Worm (Caenorhabditis elegans) whole organism, L3 larva: ENCODE data around the gene C52B9.8.

Source experiments
- R02D3.7 ChIP-seq: fragments of 150-350 bp; optimal IDR thresholded peaks from 2 replicates; lab custom pipeline; 2014; ENCODE audit warnings: missing biosample characterization, missing genetic modification characterization
- ZK546.5 ChIP-seq: sonication (generic microtip); optimal IDR thresholded peaks from 2 replicates; lab custom pipeline; 2017; ENCODE audit warnings: missing biosample characterization, missing genetic modification characterization
- aly-2 ChIP-seq: fragments of 150-350 bp; optimal IDR thresholded peaks from 2 replicates; lab custom pipeline; 2014; ENCODE audit warnings: missing biosample characterization, missing genetic modification characterization
- ama-1 ChIP-seq: fragments of 150-350 bp; optimal IDR thresholded peaks from 2 replicates; lab custom pipeline; 2018
- ceh-16 ChIP-seq: sonication (generic microtip); optimal IDR thresholded peaks from 2 replicates; lab custom pipeline; 2017; ENCODE audit warnings: missing biosample characterization, missing genetic modification characterization
- ceh-28 ChIP-seq: fragments of 150-350 bp; optimal IDR thresholded peaks from 2 replicates; lab custom pipeline; 2014; ENCODE audit warnings: missing biosample characterization, missing genetic modification reagents, missing genetic modification characterization
- ceh-82 ChIP-seq: fragments of 150-350 bp; optimal IDR thresholded peaks from 2 replicates; lab custom pipeline; 2014; ENCODE audit warnings: missing biosample characterization, missing genetic modification characterization
- ceh-9 ChIP-seq: sonication (generic microtip); optimal IDR thresholded peaks from 2 replicates; lab custom pipeline; 2018; ENCODE audit warnings: missing biosample characterization, missing genetic modification characterization
- daf-12 ChIP-seq: fragments of 150-350 bp; optimal IDR thresholded peaks from 2 replicates; lab custom pipeline; 2014; ENCODE audit warnings: missing biosample characterization, missing genetic modification reagents, missing genetic modification characterization
- egl-27 ChIP-seq: sonication (generic microtip); optimal IDR thresholded peaks from 4 replicates; lab custom pipeline; 2017; ENCODE audit warnings: missing biosample characterization, missing genetic modification reagents, missing genetic modification characterization
- egl-5 ChIP-seq: fragments of 150-350 bp; optimal IDR thresholded peaks from 2 replicates; lab custom pipeline; 2017; ENCODE audit warnings: missing biosample characterization, missing genetic modification reagents, missing genetic modification characterization, inconsistent platforms
- elt-1 ChIP-seq: fragments of 150-350 bp; optimal IDR thresholded peaks from 2 replicates; lab custom pipeline; 2014; ENCODE audit warnings: missing biosample characterization, missing genetic modification characterization
- elt-2 ChIP-seq: sonication (generic microtip); optimal IDR thresholded peaks from 2 replicates; lab custom pipeline; 2016; ENCODE audit warnings: missing genetic modification reagents, mild to moderate bottlenecking, missing genetic modification characterization, missing compliant biosample characterization
- elt-3 ChIP-seq, 3 experiments: fragments of 150-350 bp in 1 of 3; sonication (generic microtip) in 2 of 3; optimal IDR thresholded peaks; 2 replicates in 2 of 3; 4 replicates in 1 of 3; lab custom pipeline; 2014 to 2017; ENCODE audit warnings: missing biosample characterization in 3 of 3, missing genetic modification characterization in 3 of 3
- fkh-10 ChIP-seq: sonication (generic microtip); optimal IDR thresholded peaks from 2 replicates; lab custom pipeline; 2017; ENCODE audit warnings: missing biosample characterization, missing genetic modification reagents, missing genetic modification characterization
- fkh-2 ChIP-seq: fragments of 150-350 bp; optimal IDR thresholded peaks from 2 replicates; lab custom pipeline; 2014; ENCODE audit warnings: missing biosample characterization, missing genetic modification reagents, missing genetic modification characterization
- hmg-11 ChIP-seq: sonication (generic microtip); optimal IDR thresholded peaks from 2 replicates; lab custom pipeline; 2016; ENCODE audit warnings: missing genetic modification characterization, missing compliant biosample characterization
- jun-1 ChIP-seq: fragments of 150-350 bp; optimal IDR thresholded peaks from 2 replicates; lab custom pipeline; 2014; ENCODE audit warnings: missing biosample characterization, missing genetic modification reagents, missing genetic modification characterization
- lin-39 ChIP-seq: fragments of 150-350 bp; optimal IDR thresholded peaks from 2 replicates; lab custom pipeline; 2018; ENCODE audit warnings: missing biosample characterization, missing genetic modification reagents, missing genetic modification characterization
- lsy-12 ChIP-seq: sonication (generic microtip); optimal IDR thresholded peaks from 2 replicates; lab custom pipeline; 2016; ENCODE audit warnings: mild to moderate bottlenecking, missing genetic modification characterization, missing compliant biosample characterization
- mdl-1 ChIP-seq: fragments of 150-350 bp; optimal IDR thresholded peaks from 2 replicates; lab custom pipeline; 2014; ENCODE audit warnings: missing biosample characterization, missing genetic modification characterization
- mml-1 ChIP-seq: fragments of 150-350 bp; sonication (generic microtip); optimal IDR thresholded peaks from 3 replicates; lab custom pipeline; 2014; ENCODE audit warnings: missing biosample characterization, missing genetic modification characterization
- nhr-11 ChIP-seq: fragments of 150-350 bp; optimal IDR thresholded peaks from 2 replicates; lab custom pipeline; 2014; ENCODE audit warnings: missing biosample characterization, missing genetic modification characterization
- nhr-12 ChIP-seq: fragments of 150-350 bp; optimal IDR thresholded peaks from 2 replicates; lab custom pipeline; 2014; ENCODE audit warnings: missing biosample characterization, missing genetic modification characterization
- nhr-25 ChIP-seq: sonication (generic microtip); optimal IDR thresholded peaks from 2 replicates; lab custom pipeline; 2017; ENCODE audit warnings: missing biosample characterization, missing genetic modification characterization
- nhr-67 ChIP-seq: fragments of 150-350 bp; optimal IDR thresholded peaks from 2 replicates; lab custom pipeline; 2014; ENCODE audit warnings: missing biosample characterization, missing genetic modification characterization
- nhr-76 ChIP-seq: fragments of 150-350 bp; sonication (generic microtip); optimal IDR thresholded peaks from 5 replicates; lab custom pipeline; 2014; ENCODE audit warnings: missing biosample characterization, missing genetic modification characterization
- nhr-77 ChIP-seq: fragments of 150-350 bp; optimal IDR thresholded peaks from 2 replicates; lab custom pipeline; 2014; ENCODE audit warnings: missing biosample characterization, missing genetic modification characterization
- pha-4 ChIP-seq: fragments of 150-350 bp; optimal IDR thresholded peaks from 2 replicates; lab custom pipeline; 2014; ENCODE audit warnings: missing biosample characterization, missing genetic modification reagents, missing genetic modification characterization
- sea-2 ChIP-seq: fragments of 150-350 bp; sonication (generic microtip); optimal IDR thresholded peaks from 4 replicates; lab custom pipeline; 2014; ENCODE audit warnings: missing biosample characterization, missing genetic modification reagents, missing genetic modification characterization
- skn-1 ChIP-seq: fragments of 150-350 bp; optimal IDR thresholded peaks from 2 replicates; lab custom pipeline; 2014; ENCODE audit warnings: missing biosample characterization, missing genetic modification characterization
- snpc-4 ChIP-seq: fragments of 150-350 bp; optimal IDR thresholded peaks from 2 replicates; lab custom pipeline; 2014; ENCODE audit warnings: missing biosample characterization, missing genetic modification characterization
- unc-62 ChIP-seq: fragments of 150-350 bp; sonication (generic microtip); optimal IDR thresholded peaks from 4 replicates; lab custom pipeline; 2014; ENCODE audit warnings: missing biosample characterization, missing genetic modification reagents, missing genetic modification characterization
- zag-1 ChIP-seq: fragments of 150-350 bp; optimal IDR thresholded peaks from 2 replicates; lab custom pipeline; 2014; ENCODE audit warnings: missing biosample characterization, missing genetic modification characterization
- ztf-11 ChIP-seq: fragments of 150-350 bp; optimal IDR thresholded peaks from 2 replicates; lab custom pipeline; 2014; ENCODE audit warnings: missing biosample characterization, missing genetic modification characterization

The C52B9.8 gene

DNA sequence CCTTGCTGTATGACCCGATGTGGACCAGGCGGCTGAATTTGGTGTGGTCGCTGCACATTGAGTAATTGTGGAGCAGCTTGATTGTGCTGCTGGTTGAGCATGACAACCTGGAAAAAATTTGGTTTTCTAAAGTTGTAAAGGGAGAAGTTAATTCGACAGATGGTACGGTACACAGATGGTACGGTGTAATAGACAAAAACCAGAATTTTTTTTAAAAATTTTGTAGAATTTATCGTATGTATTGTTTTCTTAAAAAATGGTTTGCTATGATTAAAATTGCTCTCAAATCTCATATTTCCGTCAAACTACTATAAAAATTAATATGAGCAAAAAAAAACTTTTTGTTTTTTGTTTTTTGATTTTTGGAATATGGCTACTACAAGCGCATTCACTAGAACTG, 4.7 kb downstream of the C52B9.8 start, which contains the start of gene pqn-15:
pqn-15 (minus strand) TSS at position 101 of the 400 bp plus-strand sequence.
- TF ChIP-seq nhr-11, result no peak
- TF ChIP-seq ama-1 (lab: Kevin White, UChicago), result no peak
- TF ChIP-seq ztf-11 (tag; lab: Kevin White, UChicago), result no peak
- TF ChIP-seq fkh-10 (GFP tag; lab: Kevin White, UChicago), result no peak
- no peak for TF ChIP-seq unc-62 (GFP tag; lab: Kevin White, UChicago)
- no peak for TF ChIP-seq hmg-11 (tag; lab: Kevin White, UChicago)
- no peak for TF ChIP-seq R02D3.7 (tag; lab: Kevin White, UChicago)
- TF ChIP-seq lin-39 (tag; lab: Kevin White, UChicago), result no peak
- no peak for TF ChIP-seq mml-1
- TF ChIP-seq elt-1 (tag; lab: Kevin White, UChicago), result no peak
- no peak for TF ChIP-seq jun-1
- TF ChIP-seq ceh-16 (tag; lab: Kevin White, UChicago), result no peak
- no peak for TF ChIP-seq ZK546.5 (tag; lab: Kevin White, UChicago)
- TF ChIP-seq zag-1 (tag; lab: Kevin White, UChicago), result no peak
- TF ChIP-seq elt-3 (tag; optimal IDR thresholded peaks at IDR 0.05; lab: Kevin White, UChicago), result no peak
- no peak for TF ChIP-seq nhr-77 (tag; lab: Kevin White, UChicago)
- no peak for TF ChIP-seq nhr-25 (tag; lab: Kevin White, UChicago)
- TF ChIP-seq lsy-12 (tag; lab: Kevin White, UChicago), result no peak
- no peak for TF ChIP-seq aly-2 (tag; lab: Kevin White, UChicago)

DNA sequence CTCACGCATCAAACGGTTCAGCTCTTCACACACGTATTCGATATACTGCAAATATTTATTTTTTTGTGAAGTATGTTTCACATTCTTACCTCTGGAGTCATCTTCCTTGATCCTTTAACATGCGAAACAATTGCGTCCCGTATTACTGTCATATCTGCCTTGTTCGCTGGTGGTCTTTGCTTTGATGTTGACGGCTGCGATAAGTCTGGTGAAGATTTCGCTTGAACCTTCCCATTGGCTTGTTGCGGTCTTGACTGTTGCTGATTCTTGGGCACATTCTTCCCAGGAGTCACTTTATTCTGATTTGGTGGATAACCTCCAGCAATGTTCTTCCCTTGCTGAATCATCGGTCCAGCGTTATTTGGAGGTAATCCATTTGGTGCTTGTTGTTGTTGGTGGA, 8.4 kb downstream of the C52B9.8 start:
- TF ChIP-seq nhr-11, result no peak
- no peak for TF ChIP-seq R02D3.7 (tag; lab: Kevin White, UChicago)
- TF ChIP-seq nhr-77 (tag; lab: Kevin White, UChicago), result no peak
- no peak for TF ChIP-seq pha-4 (tag; lab: Kevin White, UChicago)
- no peak for TF ChIP-seq snpc-4 (tag; lab: Kevin White, UChicago)
- no peak for TF ChIP-seq zag-1 (tag; lab: Kevin White, UChicago)
- TF ChIP-seq skn-1, result no peak
- no peak for TF ChIP-seq ceh-9 (tag; lab: Kevin White, UChicago)
- no peak for TF ChIP-seq fkh-2 (tag; lab: Kevin White, UChicago)
- no peak for TF ChIP-seq fkh-10 (GFP tag; lab: Kevin White, UChicago)
- no peak for TF ChIP-seq aly-2 (tag; lab: Kevin White, UChicago)
- TF ChIP-seq egl-27, result no peak

- TF ChIP-seq ceh-82 (tag; lab: Kevin White, UChicago) (no peak), lin-39 (tag; lab: Kevin White, UChicago) (peak; percentile 21), mdl-1 (tag; lab: Kevin White, UChicago) (no peak), egl-5 (tag; lab: Kevin White, UChicago) (peak; percentile 1), skn-1 (no peak)
- TF ChIP-seq, all 47 proteins: peak for 2
These were observed 14.1 kb downstream of the C52B9.8 start, which contains the start of gene paf-2 for ce11 chrX:4297452-4297851. Gene paf-2 (minus strand): TSS chrX:4297741.

ce11 chrX:4295917-4296316, 15.7 kb downstream of the C52B9.8 start:
- TF ChIP-seq snpc-4 (tag; lab: Kevin White, UChicago) (no peak), skn-1 (no peak), mdl-1 (tag; lab: Kevin White, UChicago) (no peak), nhr-25 (tag; lab: Kevin White, UChicago) (no peak), nhr-76 (tag; lab: Kevin White, UChicago) (no peak), sea-2 (GFP tag; lab: Kevin White, UChicago) (no peak), nhr-12 (tag; lab: Kevin White, UChicago) (no peak), fkh-10 (GFP tag; lab: Kevin White, UChicago) (no peak), ceh-28 (tag; lab: Kevin White, UChicago) (no peak), daf-12 (tag; lab: Kevin White, UChicago) (no peak), R02D3.7 (tag; lab: Kevin White, UChicago) (no peak), jun-1 (no peak), pha-4 (tag; lab: Kevin White, UChicago) (no peak), ama-1 (lab: Kevin White, UChicago) (no peak), nhr-67 (tag; lab: Kevin White, UChicago) (no peak)

- peak; percentile 32 for TF ChIP-seq elt-2
- TF ChIP-seq ama-1 (lab: Kevin White, UChicago), result no peak
These were observed 16.6 kb downstream of the C52B9.8 start for ce11 chrX:4294957-4295356.
